Worm (Caenorhabditis elegans) whole organism, L4/young adult: ENCODE results near the gene C02F5.10.

Experiments
- W03F9.2 ChIP-seq: fragments of 150-350 bp; optimal IDR thresholded peaks from 2 replicates; lab custom pipeline; 2014; ENCODE audit warnings: missing biosample characterization, missing genetic modification characterization
- dao-5 ChIP-seq: sonication (generic microtip); optimal IDR thresholded peaks from 2 replicates; lab custom pipeline; 2016; ENCODE audit warnings: missing genotype, missing genetic modification characterization, moderate library complexity, missing compliant biosample characterization

DNA sequence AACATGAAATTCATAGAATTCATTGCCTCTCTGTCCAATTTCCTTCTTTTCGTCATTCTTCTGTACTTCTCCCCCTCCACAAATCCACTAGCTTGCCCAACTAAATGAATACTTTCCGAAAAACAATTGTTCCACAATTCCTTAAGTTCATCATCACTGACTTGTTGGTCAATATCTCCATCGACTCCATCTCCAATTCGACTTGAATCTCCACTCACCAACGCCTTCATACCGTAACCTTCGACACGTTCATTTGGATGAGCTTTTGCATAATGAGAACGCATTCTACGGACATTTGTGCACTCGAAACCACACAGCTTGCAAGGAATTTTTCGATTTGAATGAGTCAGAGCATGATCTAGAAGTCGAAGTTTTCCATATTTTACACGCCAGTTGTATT lies 8.3 kb downstream of the C02F5.10 start:
- TF ChIP-seq dao-5 (tag; lab: Kevin White, UChicago) (no peak), W03F9.2 (no peak)
